Worm (Caenorhabditis elegans) whole organism, L2 larva: ENCODE measurements around the gene ccpp-6.

Experiments used
- C34F6.9 ChIP-seq: fragments of 150-350 bp; optimal IDR thresholded peaks from 2 replicates; lab custom pipeline; 2014; ENCODE audit warnings: missing biosample characterization, missing genetic modification characterization
- F13H6.1 ChIP-seq: sonication (generic microtip); optimal IDR thresholded peaks from 2 replicates; lab custom pipeline; 2016; ENCODE audit warnings: missing genetic modification characterization, missing compliant biosample characterization
- ZK546.5 ChIP-seq: sonication (generic microtip); optimal IDR thresholded peaks from 2 replicates; lab custom pipeline; 2017; ENCODE audit warnings: missing biosample characterization, missing genetic modification characterization
- alr-1 ChIP-seq: fragments of 150-350 bp; optimal IDR thresholded peaks from 2 replicates; lab custom pipeline; 2014; ENCODE audit warnings: missing biosample characterization, missing genetic modification characterization
- ama-1 ChIP-seq: fragments of 150-350 bp; optimal IDR thresholded peaks from 2 replicates; lab custom pipeline; 2018; ENCODE audit warnings: inconsistent platforms
- blmp-1 ChIP-seq: sonication (generic microtip); optimal IDR thresholded peaks from 2 replicates; lab custom pipeline; 2017; ENCODE audit warnings: missing genetic modification characterization, mild to moderate bottlenecking, missing compliant biosample characterization, antibody characterized with exemption, moderate library complexity; ENCODE audit not compliant: insufficient read depth
- ceh-82 ChIP-seq: fragments of 150-350 bp; optimal IDR thresholded peaks from 2 replicates; lab custom pipeline; 2014; ENCODE audit warnings: missing biosample characterization, missing genetic modification characterization
- crh-2 ChIP-seq: sonication (generic microtip); optimal IDR thresholded peaks from 2 replicates; lab custom pipeline; 2017; ENCODE audit warnings: missing biosample characterization, missing genetic modification characterization
- egl-27 ChIP-seq: sonication (generic microtip); optimal IDR thresholded peaks from 3 replicates; lab custom pipeline; 2017; ENCODE audit warnings: missing biosample characterization, missing genetic modification reagents, missing genetic modification characterization
- fos-1 ChIP-seq: fragments of 150-350 bp; optimal IDR thresholded peaks from 2 replicates; lab custom pipeline; 2014; ENCODE audit warnings: missing biosample characterization, missing genetic modification characterization
- lin-39 ChIP-seq: fragments of 150-350 bp; optimal IDR thresholded peaks from 2 replicates; lab custom pipeline; 2014; ENCODE audit warnings: missing biosample characterization, missing genetic modification reagents, missing genetic modification characterization
- lsy-2 ChIP-seq, 2 experiments: fragments of 150-350 bp in 1 of 2; sonication (generic microtip) in 1 of 2; optimal IDR thresholded peaks; 2 replicates each; lab custom pipeline; 2014 to 2017; ENCODE audit warnings: missing biosample characterization in 2 of 2, missing genetic modification characterization in 2 of 2
- nhr-11 ChIP-seq: fragments of 150-350 bp; optimal IDR thresholded peaks from 2 replicates; lab custom pipeline; 2014; ENCODE audit warnings: missing biosample characterization, missing genetic modification characterization
- nhr-12 ChIP-seq: fragments of 150-350 bp; optimal IDR thresholded peaks from 2 replicates; lab custom pipeline; 2014; ENCODE audit warnings: missing biosample characterization, missing genetic modification characterization
- nhr-129 ChIP-seq: fragments of 150-350 bp; optimal IDR thresholded peaks from 2 replicates; lab custom pipeline; 2014; ENCODE audit warnings: missing biosample characterization, missing genetic modification characterization
- nhr-21 ChIP-seq: fragments of 150-350 bp; optimal IDR thresholded peaks from 2 replicates; lab custom pipeline; 2014; ENCODE audit warnings: missing biosample characterization, missing genetic modification characterization
- nhr-23 ChIP-seq: fragments of 150-350 bp; optimal IDR thresholded peaks from 2 replicates; lab custom pipeline; 2014; ENCODE audit warnings: missing biosample characterization, missing genetic modification reagents, missing genetic modification characterization
- nhr-237 ChIP-seq: fragments of 150-350 bp; optimal IDR thresholded peaks from 2 replicates; lab custom pipeline; 2014; ENCODE audit warnings: missing biosample characterization, missing genetic modification characterization
- nhr-25 ChIP-seq: fragments of 150-350 bp; sonication (generic microtip); optimal IDR thresholded peaks from 3 replicates; lab custom pipeline; 2014; ENCODE audit warnings: missing biosample characterization, missing genetic modification characterization
- peb-1 ChIP-seq: fragments of 150-350 bp; optimal IDR thresholded peaks from 2 replicates; lab custom pipeline; 2014; ENCODE audit warnings: missing biosample characterization, missing genetic modification characterization
- sem-4 ChIP-seq: fragments of 150-350 bp; optimal IDR thresholded peaks from 2 replicates; lab custom pipeline; 2014; ENCODE audit warnings: missing biosample characterization, missing genetic modification reagents, missing genetic modification characterization
- sma-9 ChIP-seq, 2 experiments: fragments of 150-350 bp in 1 of 2; sonication (generic microtip) in 1 of 2; optimal IDR thresholded peaks; 2 replicates each; lab custom pipeline; 2014 to 2016; ENCODE audit warnings: missing genetic modification characterization in 2 of 2, mild to moderate bottlenecking in 1 of 2, missing biosample characterization in 1 of 2, missing compliant biosample characterization in 1 of 2, missing genetic modification reagents in 1 of 2, moderate library complexity in 1 of 2
- unc-39 ChIP-seq: fragments of 150-350 bp; optimal IDR thresholded peaks from 2 replicates; lab custom pipeline; 2014; ENCODE audit warnings: missing biosample characterization, missing genetic modification characterization
- ztf-1 ChIP-seq: fragments of 200-800 bp; sonication (Bioruptor generic); conservative IDR thresholded peaks from 2 replicates; pipeline ENCODE4 v1.3.6; 2022; ENCODE audit warnings: missing genetic modification characterization, missing compliant biosample characterization
- ztf-11 ChIP-seq: sonication (generic microtip); optimal IDR thresholded peaks from 2 replicates; lab custom pipeline; 2017; ENCODE audit warnings: missing biosample characterization, missing genetic modification characterization
- ztf-4 ChIP-seq: fragments of 150-350 bp; optimal IDR thresholded peaks from 2 replicates; lab custom pipeline; 2014; ENCODE audit warnings: missing biosample characterization, missing genetic modification characterization

ccpp-6 gene

ce11 chrII:5426054-5426453 is 38.9 kb upstream of the ccpp-6 start:
- TF ChIP-seq ama-1 (lab: Kevin White, UChicago) (peak; percentile 28), F13H6.1 (peak; percentile 38), nhr-25 (tag; lab: Kevin White, UChicago) (peak; percentile 69), fos-1 (tag; lab: Kevin White, UChicago) (peak; percentile 63), ztf-4 (tag; lab: Kevin White, UChicago) (no peak), sma-9 (GFP tag; optimal IDR thresholded peaks at IDR 0.05; lab: Kevin White, UChicago) (peak; percentile 27), sma-9 (tag; optimal IDR thresholded peaks at IDR 0.05; lab: Kevin White, UChicago) (no peak), lsy-2 (tag; optimal IDR thresholded peaks at IDR 0.05; lab: Kevin White, UChicago) (peak in 1 of 2 experiments; percentile 71), C34F6.9 (peak; percentile 79), nhr-129 (tag; lab: Kevin White, UChicago) (peak; percentile 92), crh-2 (peak; percentile 76), peb-1 (tag; lab: Kevin White, UChicago) (no peak), nhr-12 (tag; lab: Kevin White, UChicago) (no peak)
- TF ChIP-seq, all 48 proteins: peak for 9

DNA sequence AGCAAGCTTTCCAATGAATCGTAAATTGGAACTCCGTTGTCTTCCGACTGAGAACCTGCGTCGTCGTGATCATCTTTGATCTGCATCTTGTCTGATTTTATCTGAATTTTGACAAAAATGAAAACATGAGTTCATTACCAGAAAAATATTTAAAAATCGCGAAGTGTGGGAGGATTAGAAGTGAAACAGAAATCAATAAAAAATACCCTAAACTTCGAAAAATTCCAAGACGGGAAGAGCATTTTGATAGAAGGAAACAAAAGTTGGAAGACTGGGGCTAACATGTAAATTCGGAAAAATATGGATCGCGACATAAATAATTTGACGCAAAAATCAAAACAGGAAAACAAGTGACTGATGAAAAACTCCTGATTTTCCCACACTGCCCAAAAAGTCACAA is 38.5 kb upstream of the ccpp-6 start, which contains the start of gene F07F6.8:
TSS of gene F07F6.8 (minus strand) at position 101 of the 400 bp plus-strand sequence.
- TF ChIP-seq nhr-23 (no peak), alr-1 (tag; lab: Kevin White, UChicago) (no peak), lsy-2 (tag; optimal IDR thresholded peaks at IDR 0.05; lab: Kevin White, UChicago) (no peak)

DNA sequence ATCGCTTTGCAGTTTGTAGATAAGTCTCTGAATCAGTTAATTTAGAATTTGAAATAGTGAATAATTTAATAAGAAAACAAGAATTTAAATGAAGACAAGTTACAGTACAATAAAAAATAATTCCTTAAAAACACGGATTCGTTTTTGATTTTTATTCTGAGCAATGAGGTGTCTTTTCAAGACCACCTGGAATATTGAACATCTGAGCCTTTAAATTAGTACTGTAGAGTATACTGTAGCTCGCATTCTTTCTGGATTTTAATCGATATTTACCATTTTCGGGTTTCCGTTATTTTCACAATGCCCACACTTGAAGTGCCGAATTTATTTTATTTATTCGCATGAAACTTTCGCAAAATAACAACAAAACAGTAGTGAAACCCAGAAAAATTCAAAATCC is 36.7 kb upstream of the ccpp-6 start, which contains the start of gene F07F6.7:
TSS of gene F07F6.7 (minus strand) at position 27 of the 400 bp plus-strand sequence.
- TF ChIP-seq ztf-4 (tag; lab: Kevin White, UChicago) (peak; percentile 12), nhr-237 (no peak), nhr-11 (tag; lab: Kevin White, UChicago) (no peak), lin-39 (no peak), lsy-2 (tag; optimal IDR thresholded peaks at IDR 0.05; lab: Kevin White, UChicago) (peak in 1 of 2 experiments; percentile 33), crh-2 (no peak), sem-4 (tag; lab: Kevin White, UChicago) (peak; percentile 7), ZK546.5 (tag; lab: Kevin White, UChicago) (no peak), ceh-82 (tag; lab: Kevin White, UChicago) (no peak), nhr-25 (tag; lab: Kevin White, UChicago) (peak; percentile 13)

DNA sequence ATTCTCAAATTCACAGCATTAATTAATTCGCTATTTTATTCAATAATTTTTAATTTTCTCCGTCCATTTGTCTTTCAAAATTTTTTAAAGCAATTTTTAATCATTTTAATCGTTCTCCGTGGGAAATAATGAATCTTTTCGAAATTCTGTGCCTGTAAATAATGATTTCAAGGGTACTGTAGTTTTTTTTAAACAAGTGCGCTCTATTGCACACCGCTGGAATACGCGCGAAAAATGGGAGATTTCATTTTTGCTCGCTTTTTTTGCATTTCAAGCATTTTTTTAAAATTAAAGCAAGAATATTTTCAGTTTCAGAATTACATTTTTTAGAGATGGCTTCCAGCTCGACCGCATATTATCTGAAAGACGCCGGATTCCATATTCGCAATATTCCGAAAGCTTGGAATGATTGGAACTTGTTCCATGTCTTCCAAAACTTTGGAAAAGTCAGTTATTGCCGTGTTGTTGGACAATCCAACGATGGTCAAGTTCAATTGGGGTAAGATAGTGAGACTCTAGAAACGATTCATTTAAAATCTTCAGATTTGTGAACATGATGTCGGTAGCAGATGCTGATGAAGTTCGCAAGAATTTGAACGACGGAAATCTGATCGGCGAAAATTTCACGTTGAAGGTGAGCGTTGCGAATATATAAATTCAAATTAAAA is 34.0 kb upstream of the ccpp-6 start, which contains the start of gene tofu-6:
TSS of gene tofu-6 (plus strand) at position 302 of the 668 bp plus-strand sequence.
- TF ChIP-seq unc-39 (no peak), nhr-21 (tag; lab: Kevin White, UChicago) (no peak), lsy-2 (tag; optimal IDR thresholded peaks at IDR 0.05; lab: Kevin White, UChicago) (peak in 1 of 2 experiments; percentile 93), C34F6.9 (peak; percentile 9)

ce11 chrII:5418929-5419328 is 31.8 kb upstream of the ccpp-6 start, which contains the start of gene EEED8.15:
Gene EEED8.15, plus strand, starts transcription at chrII:5419229.
- TF ChIP-seq ztf-1 (GFP tag; lab: Robert Waterston, UW) (no peak), alr-1 (tag; lab: Kevin White, UChicago) (no peak), lsy-2 (tag; optimal IDR thresholded peaks at IDR 0.05; lab: Kevin White, UChicago) (no peak), blmp-1 (no peak), nhr-129 (tag; lab: Kevin White, UChicago) (no peak), ZK546.5 (tag; lab: Kevin White, UChicago) (no peak), nhr-237 (no peak), ztf-11 (tag; lab: Kevin White, UChicago) (no peak), ztf-4 (tag; lab: Kevin White, UChicago) (no peak)

ce11 chrII:5418317-5418716 is 31.2 kb upstream of the ccpp-6 start:
- TF ChIP-seq sma-9 (GFP tag; optimal IDR thresholded peaks at IDR 0.05; lab: Kevin White, UChicago) (no peak), sma-9 (tag; optimal IDR thresholded peaks at IDR 0.05; lab: Kevin White, UChicago) (no peak), crh-2 (no peak), nhr-25 (tag; lab: Kevin White, UChicago) (no peak), sem-4 (tag; lab: Kevin White, UChicago) (no peak), ztf-4 (tag; lab: Kevin White, UChicago) (no peak), nhr-129 (tag; lab: Kevin White, UChicago) (no peak), nhr-237 (no peak), egl-27 (tag; lab: Kevin White, UChicago) (no peak)
